Fruit fly (Drosophila melanogaster): ENCODE data around the gene CG44385.

dm6 chrX:11088778-11089340, 43.4 kb downstream of the CG44385 start, which contains the start of gene Vago:
- TF ChIP-seq fd59A (GFP tag; optimal IDR thresholded peaks at IDR 0.05) (no peak), CG8632 (GFP tag; optimal IDR thresholded peaks at IDR 0.05) (no peak), topi (GFP tag; optimal IDR thresholded peaks at IDR 0.05) (peak; percentile 35), CG31627 (GFP tag; optimal IDR thresholded peaks at IDR 0.05) (no peak), CG6163 (GFP tag; IDR thresholded peaks at IDR 0.05) (no peak), dsx (GFP tag; optimal IDR thresholded peaks at IDR 0.05; ENCODE audit: poor library complexity, severe bottlenecking) (no peak), Eip75B (GFP tag; optimal IDR thresholded peaks at IDR 0.05) (peak; percentile 2), CG10631 (GFP tag; optimal IDR thresholded peaks at IDR 0.05) (no peak), Hr39 (GFP tag; optimal IDR thresholded peaks at IDR 0.05) (peak; percentile 19), Eip93F (GFP tag; optimal IDR thresholded peaks at IDR 0.05) (no peak), CG4318 (GFP tag; optimal IDR thresholded peaks at IDR 0.05) (no peak), Met (GFP tag; optimal IDR thresholded peaks at IDR 0.05) (peak; percentile 38), Ets96B (tag; optimal IDR thresholded peaks at IDR 0.05) (no peak), spab (GFP tag; optimal IDR thresholded peaks at IDR 0.05) (no peak)
